Worm (Caenorhabditis elegans) whole organism, L4 larva: ENCODE measurements around the gene nkb-2.

Experiments used
- aly-2 ChIP-seq: sonication (generic microtip); optimal IDR thresholded peaks from 2 replicates; lab custom pipeline; 2018; ENCODE audit warnings: missing biosample characterization, missing genetic modification characterization
- lin-39 ChIP-seq: fragments of 150-350 bp; optimal IDR thresholded peaks from 2 replicates; lab custom pipeline; 2014; ENCODE audit warnings: missing biosample characterization, missing genetic modification reagents, missing genetic modification characterization
- mdl-1 ChIP-seq, 2 experiments: fragments of 150-350 bp in 1 of 2; sonication (generic microtip) in 1 of 2; optimal IDR thresholded peaks; 2 replicates each; lab custom pipeline; 2014 to 2017; ENCODE audit warnings: missing biosample characterization in 2 of 2, missing genetic modification characterization in 2 of 2
- nhr-6 ChIP-seq: fragments of 150-350 bp; optimal IDR thresholded peaks from 2 replicates; lab custom pipeline; 2014; ENCODE audit warnings: missing biosample characterization, missing genetic modification characterization
- saeg-2 ChIP-seq: fragments of 200-800 bp; sonication (Bioruptor generic); IDR thresholded peaks from 2 replicates; pipeline ENCODE4 v1.3.6; 2022; ENCODE audit warnings: missing genetic modification reagents, missing genetic modification characterization, missing compliant biosample characterization
- skn-1 ChIP-seq: fragments of 150-350 bp; optimal IDR thresholded peaks from 2 replicates; lab custom pipeline; 2014; ENCODE audit warnings: missing biosample characterization, missing genetic modification characterization
- zag-1 ChIP-seq: fragments of 150-350 bp; optimal IDR thresholded peaks from 2 replicates; lab custom pipeline; 2014; ENCODE audit warnings: missing biosample characterization, missing genetic modification characterization

ce11 chrIV:10543361-10543760 is 47.4 kb upstream of the nkb-2 start:
- TF ChIP-seq nhr-6 (tag; lab: Kevin White, UChicago) (no peak), aly-2 (no peak), mdl-1 (tag; optimal IDR thresholded peaks at IDR 0.05; lab: Kevin White, UChicago) (no peak), skn-1 (tag; lab: Kevin White, UChicago) (no peak), zag-1 (tag; lab: Kevin White, UChicago) (no peak), saeg-2 (GFP tag; lab: Robert Waterston, UW) (no peak), lin-39 (no peak)
